Worm (Caenorhabditis elegans): ENCODE results near the gene fut-6.

fut-6 gene

DNA sequence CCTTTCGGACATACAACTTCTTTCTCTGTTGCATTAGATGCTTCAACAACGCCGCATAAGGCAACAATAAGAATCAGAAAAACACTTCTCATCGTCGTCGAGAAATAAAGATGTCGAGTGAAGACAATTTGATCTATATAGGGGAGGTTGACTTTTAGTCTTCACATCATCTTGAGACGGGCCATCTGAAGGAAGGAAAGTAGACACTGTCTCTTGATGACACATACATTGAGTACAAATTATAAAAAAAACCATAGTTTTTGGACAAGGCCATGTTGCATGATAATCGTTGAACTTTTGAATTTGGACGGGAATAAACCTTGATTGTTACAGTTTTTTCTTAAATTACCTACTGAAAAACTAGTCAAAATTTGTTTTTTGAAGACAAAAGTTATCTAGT is 34.1 kb downstream of the fut-6 start, which contains the start of gene clec-139:
TSS of gene clec-139 (minus strand) at position 101 of the 400 bp plus-strand sequence.
- no peak for TF ChIP-seq lin-40 (tag; optimal IDR thresholded peaks at IDR 0.05)
- no peak for TF ChIP-seq cebp-1 (GFP tag; IDR thresholded peaks at IDR 0.05)
- TF ChIP-seq cebp-1 (tag; optimal IDR thresholded peaks at IDR 0.05): no peak
- no peak for TF ChIP-seq Y95B8A.8 (GFP tag; IDR thresholded peaks at IDR 0.05)
- no peak for TF ChIP-seq xnd-1 (tag; optimal IDR thresholded peaks at IDR 0.05)
- TF ChIP-seq mes-4 (tag; optimal IDR thresholded peaks at IDR 0.05): no peak
- TF ChIP-seq snpc-1.1 (tag; optimal IDR thresholded peaks at IDR 0.05; ENCODE audit: insufficient read depth): no peak
- no peak for TF ChIP-seq snpc-4 (GFP tag; optimal IDR thresholded peaks at IDR 0.05)
- no peak for TF ChIP-seq snpc-4 (tag; optimal IDR thresholded peaks at IDR 0.05)

DNA sequence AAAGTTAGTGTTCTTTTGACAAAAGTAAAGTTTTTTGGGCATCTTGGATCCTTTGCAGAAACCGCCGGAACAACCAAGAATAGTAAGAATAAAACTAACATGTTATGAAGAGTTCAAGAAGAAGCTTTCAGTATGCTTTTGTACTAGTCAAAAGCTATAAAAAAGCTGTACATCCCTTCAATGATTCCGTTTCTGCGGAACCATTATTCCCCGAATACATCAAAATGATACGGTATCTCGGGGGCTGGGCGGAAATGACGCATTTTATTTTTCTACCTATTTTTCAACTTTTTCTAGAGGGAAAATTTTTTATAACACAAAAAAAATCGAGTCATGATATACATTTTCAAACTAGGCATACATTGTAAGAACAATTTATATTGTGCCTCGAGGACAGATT is 36.0 kb downstream of the fut-6 start, which contains the start of gene clec-138:
TSS of gene clec-138 (minus strand) at position 101 of the 400 bp plus-strand sequence.
- TF ChIP-seq hmg-20 (GFP tag; IDR thresholded peaks at IDR 0.05): no peak
- no peak for TF ChIP-seq rec-8 (tag; optimal IDR thresholded peaks at IDR 0.05)
- no peak for TF ChIP-seq unc-130 (GFP tag; optimal IDR thresholded peaks at IDR 0.05)
- TF ChIP-seq dox-1 (GFP tag; IDR thresholded peaks at IDR 0.05): no peak
- no peak for TF ChIP-seq ekl-4 (GFP tag; IDR thresholded peaks at IDR 0.05)
- no peak for TF ChIP-seq ztf-26 (tag; optimal IDR thresholded peaks at IDR 0.05)
- no peak for TF ChIP-seq egl-18 (GFP tag; IDR thresholded peaks at IDR 0.05)
- TF ChIP-seq ceh-27 (GFP tag; optimal IDR thresholded peaks at IDR 0.05): no peak
- TF ChIP-seq mel-28 (tag; optimal IDR thresholded peaks at IDR 0.05; ENCODE audit: borderline replicate concordance): no peak
- TF ChIP-seq athp-1 (tag; optimal IDR thresholded peaks at IDR 0.05): no peak
- TF ChIP-seq snpc-4 (GFP tag; optimal IDR thresholded peaks at IDR 0.05): no peak
- no peak for TF ChIP-seq snpc-4 (tag; optimal IDR thresholded peaks at IDR 0.05)
- no peak for TF ChIP-seq lsl-1 (GFP tag; optimal IDR thresholded peaks at IDR 0.05)
- no peak for TF ChIP-seq F22D6.2 (tag; optimal IDR thresholded peaks at IDR 0.05)
- TF ChIP-seq F55B11.4 (tag; optimal IDR thresholded peaks at IDR 0.05; ENCODE audit: borderline replicate concordance, insufficient read depth): no peak
- TF ChIP-seq chd-7 (tag; optimal IDR thresholded peaks at IDR 0.05): no peak
- no peak for TF ChIP-seq pha-4 (tag; optimal IDR thresholded peaks at IDR 0.05)

DNA sequence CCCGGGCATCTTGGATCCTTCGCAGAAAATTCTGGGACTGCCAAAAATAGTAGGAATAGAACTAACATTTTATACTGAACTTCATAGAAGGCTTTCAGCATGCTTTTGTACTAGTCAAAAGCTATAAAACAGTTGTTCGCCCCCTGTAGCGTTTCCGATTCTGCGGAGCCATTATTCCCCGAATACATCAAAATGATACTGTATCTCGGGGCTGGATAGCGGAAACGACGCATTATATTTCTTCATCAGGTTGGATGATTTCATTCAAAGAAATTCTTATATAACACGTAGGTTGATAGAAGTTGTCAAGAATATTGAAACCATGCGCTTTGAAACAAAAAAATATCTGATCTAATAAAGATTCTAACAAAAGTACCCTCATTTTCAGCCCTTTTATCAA is 37.7 kb downstream of the fut-6 start, which contains the start of gene clec-137:
TSS of gene clec-137 (minus strand) at position 101 of the 400 bp plus-strand sequence.
- no peak for TF ChIP-seq bed-1 (GFP tag; IDR thresholded peaks at IDR 0.05)
- no peak for TF ChIP-seq chd-7 (tag; optimal IDR thresholded peaks at IDR 0.05)
- no peak for TF ChIP-seq sdz-38 (tag; optimal IDR thresholded peaks at IDR 0.05)
- no peak for TF ChIP-seq gei-17 (GFP tag; optimal IDR thresholded peaks at IDR 0.05)
- TF ChIP-seq hlh-12 (tag; optimal IDR thresholded peaks at IDR 0.05): no peak
- no peak for TF ChIP-seq ztf-26 (tag; optimal IDR thresholded peaks at IDR 0.05)
- no peak for TF ChIP-seq B0336.3 (GFP tag; IDR thresholded peaks at IDR 0.05)
- TF ChIP-seq nhr-179 (tag; optimal IDR thresholded peaks at IDR 0.05): no peak
- no peak for TF ChIP-seq cebp-1 (GFP tag; IDR thresholded peaks at IDR 0.05)
- TF ChIP-seq cebp-1 (tag; optimal IDR thresholded peaks at IDR 0.05): no peak
- no peak for TF ChIP-seq snpc-1.1 (tag; optimal IDR thresholded peaks at IDR 0.05; ENCODE audit: insufficient read depth)
- no peak for TF ChIP-seq akir-1 (GFP tag; optimal IDR thresholded peaks at IDR 0.05)
- TF ChIP-seq sea-2 (GFP tag; IDR thresholded peaks at IDR 0.05): no peak
- TF ChIP-seq Y79H2A.3 (GFP tag; conservative IDR thresholded peaks at IDR 0.05): no peak
- TF ChIP-seq madf-6 (GFP tag; IDR thresholded peaks at IDR 0.05): no peak

ce11 chrII:4616443-4616842 is 39.3 kb downstream of the fut-6 start, which contains the start of gene clec-136:
TSS of gene clec-136 (minus strand) at chrII:4616543.
- TF ChIP-seq hlh-26 (GFP tag; conservative IDR thresholded peaks at IDR 0.05) (no peak), Y95B8A.8 (GFP tag; IDR thresholded peaks at IDR 0.05) (no peak), zim-3 (tag; optimal IDR thresholded peaks at IDR 0.05) (no peak), snpc-1.1 (tag; optimal IDR thresholded peaks at IDR 0.05; ENCODE audit: insufficient read depth) (no peak), ZK185.1 (tag; optimal IDR thresholded peaks at IDR 0.05; ENCODE audit: poor library complexity, severe bottlenecking) (no peak), ama-1 (optimal IDR thresholded peaks at IDR 0.05) (no peak), ama-1 (GFP tag; optimal IDR thresholded peaks at IDR 0.05) (no peak), snpc-4 (GFP tag; optimal IDR thresholded peaks at IDR 0.05) (no peak), snpc-4 (tag; optimal IDR thresholded peaks at IDR 0.05) (no peak), ztf-3 (GFP tag; optimal IDR thresholded peaks at IDR 0.05) (no peak), nhr-90 (tag; optimal IDR thresholded peaks at IDR 0.05) (no peak), D2030.7 (GFP tag; IDR thresholded peaks at IDR 0.05) (no peak), zfh-2 (GFP tag; conservative IDR thresholded peaks at IDR 0.05) (no peak), cebp-2 (GFP tag; IDR thresholded peaks at IDR 0.05) (no peak), ceh-79 (tag; optimal IDR thresholded peaks at IDR 0.05) (no peak)
